Worm (Caenorhabditis elegans) whole organism, L2 larva: ENCODE data around the gene Y69A2AR.16.

Experiments used
- F13H6.1 ChIP-seq: sonication (generic microtip); optimal IDR thresholded peaks from 2 replicates; lab custom pipeline; 2016; ENCODE audit warnings: missing genetic modification characterization, missing compliant biosample characterization
- R02D3.7 ChIP-seq: fragments of 150-350 bp; optimal IDR thresholded peaks from 2 replicates; lab custom pipeline; 2014; ENCODE audit warnings: missing biosample characterization, missing genetic modification characterization
- aly-2 ChIP-seq: fragments of 150-350 bp; optimal IDR thresholded peaks from 2 replicates; lab custom pipeline; 2014; ENCODE audit warnings: missing biosample characterization, missing genetic modification characterization
- lsy-2 ChIP-seq, 2 experiments: fragments of 150-350 bp in 1 of 2; sonication (generic microtip) in 1 of 2; optimal IDR thresholded peaks; 2 replicates each; lab custom pipeline; 2014 to 2017; ENCODE audit warnings: missing biosample characterization in 2 of 2, missing genetic modification characterization in 2 of 2
- mdl-1 ChIP-seq, 2 experiments: fragments of 150-350 bp in 1 of 2; sonication (generic microtip) in 1 of 2; optimal IDR thresholded peaks; 2 replicates each; lab custom pipeline; 2017; ENCODE audit warnings: missing biosample characterization in 2 of 2, missing genetic modification characterization in 2 of 2
- nhr-11 ChIP-seq: fragments of 150-350 bp; optimal IDR thresholded peaks from 2 replicates; lab custom pipeline; 2014; ENCODE audit warnings: missing biosample characterization, missing genetic modification characterization
- nhr-21 ChIP-seq: fragments of 150-350 bp; optimal IDR thresholded peaks from 2 replicates; lab custom pipeline; 2014; ENCODE audit warnings: missing biosample characterization, missing genetic modification characterization
- nhr-237 ChIP-seq: fragments of 150-350 bp; optimal IDR thresholded peaks from 2 replicates; lab custom pipeline; 2014; ENCODE audit warnings: missing biosample characterization, missing genetic modification characterization
- nhr-25 ChIP-seq: fragments of 150-350 bp; sonication (generic microtip); optimal IDR thresholded peaks from 3 replicates; lab custom pipeline; 2014; ENCODE audit warnings: missing biosample characterization, missing genetic modification characterization
- sem-4 ChIP-seq: fragments of 150-350 bp; optimal IDR thresholded peaks from 2 replicates; lab custom pipeline; 2014; ENCODE audit warnings: missing biosample characterization, missing genetic modification reagents, missing genetic modification characterization
- snpc-4 ChIP-seq: fragments of 150-350 bp; optimal IDR thresholded peaks from 2 replicates; lab custom pipeline; 2014; ENCODE audit warnings: missing biosample characterization, missing genetic modification characterization
- unc-39 ChIP-seq: fragments of 150-350 bp; optimal IDR thresholded peaks from 2 replicates; lab custom pipeline; 2014; ENCODE audit warnings: missing biosample characterization, missing genetic modification characterization
- zag-1 ChIP-seq: fragments of 150-350 bp; optimal IDR thresholded peaks from 2 replicates; lab custom pipeline; 2014; ENCODE audit warnings: missing biosample characterization, missing genetic modification characterization

ce11 chrIV:2529281-2529680 lies 31.7 kb downstream of the Y69A2AR.16 start:
- TF ChIP-seq R02D3.7 (tag; lab: Kevin White, UChicago) (no peak), aly-2 (tag; lab: Kevin White, UChicago) (no peak), unc-39 (tag; lab: Kevin White, UChicago) (no peak), sem-4 (tag; lab: Kevin White, UChicago) (no peak), nhr-21 (tag; lab: Kevin White, UChicago) (no peak), lsy-2 (tag; optimal IDR thresholded peaks at IDR 0.05; lab: Kevin White, UChicago) (no peak), zag-1 (tag; lab: Kevin White, UChicago) (no peak), mdl-1 (tag; optimal IDR thresholded peaks at IDR 0.05; lab: Kevin White, UChicago) (no peak), snpc-4 (no peak), nhr-25 (no peak), nhr-11 (tag; lab: Kevin White, UChicago) (no peak), nhr-237 (tag; lab: Kevin White, UChicago) (no peak), F13H6.1 (no peak)
